Worm (Caenorhabditis elegans) whole organism, mixed stage, embryonic: Measurements from ENCODE around the gene clec-146.

Experiments used
- M03D4.4 ChIP-seq: sonication (generic microtip); optimal IDR thresholded peaks from 2 replicates; lab custom pipeline; 2017; ENCODE audit warnings: mild to moderate bottlenecking, missing genetic modification characterization, missing compliant biosample characterization
- bed-3 ChIP-seq: fragments of 200-800 bp; sonication (Bioruptor generic); optimal IDR thresholded peaks from 3 replicates; lab custom pipeline; 2018; ENCODE audit warnings: mild to moderate bottlenecking, missing genetic modification characterization, moderate library complexity, missing compliant biosample characterization
- blmp-1 ChIP-seq: fragments of 150-350 bp; optimal IDR thresholded peaks from 2 replicates; lab custom pipeline; 2014; ENCODE audit warnings: missing biosample characterization, missing genetic modification characterization
- ceh-43 ChIP-seq: fragments of 200-800 bp; sonication (Bioruptor generic); optimal IDR thresholded peaks from 2 replicates; lab custom pipeline; 2018; ENCODE audit warnings: mild to moderate bottlenecking, missing genetic modification characterization, moderate library complexity, missing compliant biosample characterization
- ceh-83 ChIP-seq: fragments of 200-800 bp; sonication (Bioruptor generic); optimal IDR thresholded peaks from 2 replicates; lab custom pipeline; 2018; ENCODE audit warnings: mild to moderate bottlenecking, missing genetic modification characterization, missing compliant biosample characterization
- ces-1 ChIP-seq: fragments of 150-350 bp; optimal IDR thresholded peaks from 2 replicates; lab custom pipeline; 2014; ENCODE audit warnings: missing biosample characterization, missing genetic modification reagents, missing genetic modification characterization
- cnd-1 ChIP-seq: fragments of 200-800 bp; sonication (Bioruptor generic); optimal IDR thresholded peaks from 2 replicates; lab custom pipeline; 2018; ENCODE audit warnings: mild to moderate bottlenecking, missing genetic modification characterization, missing compliant biosample characterization
- elt-1 ChIP-seq: sonication (generic microtip); optimal IDR thresholded peaks from 2 replicates; lab custom pipeline; 2017; ENCODE audit warnings: missing genetic modification characterization, mild to moderate bottlenecking, missing compliant biosample characterization, antibody characterized with exemption, moderate library complexity, borderline replicate concordance; ENCODE audit not compliant: insufficient read depth
- flh-1 ChIP-seq: fragments of 200-800 bp; sonication (Bioruptor generic); optimal IDR thresholded peaks from 2 replicates; lab custom pipeline; 2018; ENCODE audit warnings: mild to moderate bottlenecking, missing genetic modification characterization, moderate library complexity, missing compliant biosample characterization
- ham-2 ChIP-seq: fragments of 200-800 bp; sonication (Bioruptor generic); optimal IDR thresholded peaks from 2 replicates; lab custom pipeline; 2018; ENCODE audit warnings: mild to moderate bottlenecking, missing genetic modification characterization, missing compliant biosample characterization
- hlh-1 ChIP-seq: fragments of 150-350 bp; optimal IDR thresholded peaks from 2 replicates; lab custom pipeline; 2014; ENCODE audit warnings: missing biosample characterization, missing genetic modification reagents, missing genetic modification characterization
- lin-13 ChIP-seq: fragments of 150-350 bp; optimal IDR thresholded peaks from 2 replicates; lab custom pipeline; 2014; ENCODE audit warnings: missing biosample characterization, missing genetic modification characterization
- lin-32 ChIP-seq: fragments of 200-800 bp; sonication (Bioruptor generic); optimal IDR thresholded peaks from 2 replicates; lab custom pipeline; 2018; ENCODE audit warnings: mild to moderate bottlenecking, missing genetic modification characterization, missing compliant biosample characterization
- lsy-2 ChIP-seq: fragments of 150-350 bp; optimal IDR thresholded peaks from 2 replicates; lab custom pipeline; 2014; ENCODE audit warnings: missing biosample characterization, missing genetic modification characterization
- mab-5 ChIP-seq: fragments of 150-350 bp; optimal IDR thresholded peaks from 2 replicates; lab custom pipeline; 2014; ENCODE audit warnings: missing biosample characterization, missing genetic modification characterization
- mep-1 ChIP-seq: fragments of 150-350 bp; optimal IDR thresholded peaks from 2 replicates; lab custom pipeline; 2017; ENCODE audit warnings: missing biosample characterization, missing genetic modification reagents, missing genetic modification characterization, inconsistent platforms
- mls-2 ChIP-seq: sonication (generic microtip); optimal IDR thresholded peaks from 2 replicates; lab custom pipeline; 2016; ENCODE audit warnings: mild to moderate bottlenecking, missing genetic modification characterization, moderate library complexity, missing compliant biosample characterization
- nhr-12 ChIP-seq: fragments of 150-350 bp; optimal IDR thresholded peaks from 2 replicates; lab custom pipeline; 2014; ENCODE audit warnings: missing biosample characterization, missing genetic modification characterization
- nhr-2 ChIP-seq: fragments of 150-350 bp; optimal IDR thresholded peaks from 2 replicates; lab custom pipeline; 2014; ENCODE audit warnings: missing biosample characterization, missing genetic modification characterization
- nhr-237 ChIP-seq: fragments of 150-350 bp; optimal IDR thresholded peaks from 2 replicates; lab custom pipeline; 2014; ENCODE audit warnings: missing biosample characterization, missing genetic modification characterization
- nhr-28 ChIP-seq: fragments of 150-350 bp; optimal IDR thresholded peaks from 2 replicates; lab custom pipeline; 2014; ENCODE audit warnings: missing biosample characterization, missing genetic modification characterization
- nhr-76 ChIP-seq: sonication (generic microtip); optimal IDR thresholded peaks from 2 replicates; lab custom pipeline; 2017; ENCODE audit warnings: missing biosample characterization, missing genetic modification characterization
- pha-4 ChIP-seq: fragments of 150-350 bp; optimal IDR thresholded peaks from 2 replicates; lab custom pipeline; 2018; ENCODE audit warnings: missing biosample characterization, missing genetic modification reagents, missing genetic modification characterization
- sem-2 ChIP-seq: fragments of 200-800 bp; sonication (Bioruptor generic); optimal IDR thresholded peaks from 2 replicates; lab custom pipeline; 2018; ENCODE audit warnings: mild to moderate bottlenecking, missing genetic modification characterization, missing compliant biosample characterization
- snpc-4 ChIP-seq: fragments of 150-350 bp; optimal IDR thresholded peaks from 2 replicates; lab custom pipeline; 2014; ENCODE audit warnings: missing biosample characterization, missing genetic modification characterization
- sptf-1 ChIP-seq: sonication (generic microtip); optimal IDR thresholded peaks from 2 replicates; lab custom pipeline; 2017; ENCODE audit warnings: mild to moderate bottlenecking, missing genetic modification characterization, moderate library complexity, missing compliant biosample characterization
- tbx-8 ChIP-seq: fragments of 200-800 bp; sonication (Bioruptor generic); optimal IDR thresholded peaks from 2 replicates; lab custom pipeline; 2018; ENCODE audit warnings: mild to moderate bottlenecking, missing genetic modification characterization, moderate library complexity, missing compliant biosample characterization
- unc-120 ChIP-seq: sonication (generic microtip); optimal IDR thresholded peaks from 2 replicates; lab custom pipeline; 2017; ENCODE audit warnings: missing genetic modification characterization, missing compliant biosample characterization; ENCODE audit not compliant: poor library complexity, severe bottlenecking
- unc-39 ChIP-seq: fragments of 150-350 bp; optimal IDR thresholded peaks from 2 replicates; lab custom pipeline; 2014; ENCODE audit warnings: missing biosample characterization, missing genetic modification characterization
- unc-62 ChIP-seq: fragments of 150-350 bp; optimal IDR thresholded peaks from 2 replicates; lab custom pipeline; 2014; ENCODE audit warnings: missing biosample characterization, missing genetic modification reagents, missing genetic modification characterization
- zip-8 ChIP-seq: fragments of 150-350 bp; optimal IDR thresholded peaks from 2 replicates; lab custom pipeline; 2014; ENCODE audit warnings: missing biosample characterization, missing genetic modification characterization
- ztf-11 ChIP-seq: fragments of 150-350 bp; optimal IDR thresholded peaks from 2 replicates; lab custom pipeline; 2014; ENCODE audit warnings: missing biosample characterization, missing genetic modification characterization

The clec-146 gene

DNA sequence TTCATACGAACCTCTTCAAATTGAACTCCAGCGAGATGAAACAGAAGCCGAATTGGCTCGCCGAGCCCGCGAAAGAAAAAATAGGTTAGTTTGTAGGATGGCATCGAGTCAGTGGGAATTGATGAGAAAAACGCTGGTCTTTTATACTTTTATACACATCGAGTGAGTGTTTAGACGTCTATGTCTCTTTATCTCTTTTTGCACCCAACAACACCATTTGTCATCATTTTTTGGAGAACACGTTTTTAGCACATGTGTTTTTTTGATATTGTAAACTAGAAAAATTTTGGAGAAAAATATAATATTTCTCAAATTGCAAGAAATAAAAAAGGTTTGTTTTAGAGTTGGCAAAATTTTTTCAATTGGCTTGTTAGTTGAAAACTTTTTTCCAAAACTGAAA is 30.8 kb upstream of the clec-146 start, which contains the start of gene gst-16:
TSS of gene gst-16 (minus strand) at position 111 of the 400 bp plus-strand sequence.
- TF ChIP-seq zip-8 (tag; lab: Kevin White, UChicago) (no peak), elt-1 (tag; lab: Kevin White, UChicago) (no peak)

DNA sequence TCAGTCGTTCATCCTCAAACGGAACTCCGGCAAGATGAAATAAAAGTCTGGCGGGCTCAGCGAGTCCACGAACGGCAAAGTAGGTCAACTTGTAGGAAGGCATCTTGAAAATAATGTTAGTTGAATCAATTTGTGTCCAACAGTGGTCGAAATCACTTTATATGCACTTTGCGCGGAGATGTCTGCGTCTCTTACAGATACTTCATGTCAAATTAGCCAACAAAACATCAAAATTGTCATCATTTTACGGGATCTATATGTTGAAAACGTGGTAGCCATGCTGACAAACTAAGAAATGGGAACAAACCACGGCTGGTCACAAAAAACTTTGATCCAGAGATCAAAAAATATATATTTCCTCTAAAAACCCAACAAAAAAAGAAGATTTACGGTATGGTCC is 24.2 kb upstream of the clec-146 start, which contains the start of gene gst-12:
TSS of gene gst-12 (minus strand) at position 254 of the 400 bp plus-strand sequence.
- TF ChIP-seq mls-2 (tag; lab: Kevin White, UChicago) (no peak), unc-62 (GFP tag; lab: Kevin White, UChicago) (peak; percentile 24)

DNA sequence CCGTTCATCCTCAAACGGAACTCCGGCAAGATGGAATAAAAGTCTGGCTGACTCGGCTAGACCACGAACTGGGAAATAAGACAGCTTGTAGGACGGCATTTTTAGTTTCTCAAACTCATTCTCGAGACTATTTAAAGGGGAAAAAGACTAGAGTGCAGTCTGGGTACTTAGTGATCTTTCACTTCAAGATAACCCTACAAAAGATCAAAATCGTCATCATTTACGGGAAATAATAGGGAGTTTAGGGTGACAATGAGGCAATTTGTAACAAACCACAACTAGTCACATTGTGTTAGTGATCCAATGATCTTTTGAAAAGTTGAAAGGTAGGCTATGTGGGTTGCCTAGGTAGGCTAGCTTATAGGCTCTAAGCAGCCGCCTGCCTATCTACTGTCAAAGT is 22.4 kb upstream of the clec-146 start, which contains the start of gene gst-14:
TSS of gene gst-14 (minus strand) at position 101 of the 400 bp plus-strand sequence.
- TF ChIP-seq ham-2 (GFP tag; lab: Kevin White, UChicago) (no peak), sem-2 (no peak), mab-5 (no peak), snpc-4 (tag; lab: Kevin White, UChicago) (no peak), ztf-11 (no peak), lin-13 (tag; lab: Kevin White, UChicago) (no peak), pha-4 (tag; lab: Kevin White, UChicago) (no peak), unc-120 (no peak), bed-3 (no peak), sptf-1 (no peak), ces-1 (GFP tag; lab: Kevin White, UChicago) (no peak), unc-62 (GFP tag; lab: Kevin White, UChicago) (no peak), hlh-1 (tag; lab: Kevin White, UChicago) (no peak), nhr-2 (tag; lab: Kevin White, UChicago) (no peak), elt-1 (tag; lab: Kevin White, UChicago) (no peak), tbx-8 (GFP tag; lab: Kevin White, UChicago) (no peak), unc-39 (tag; lab: Kevin White, UChicago) (no peak), mls-2 (tag; lab: Kevin White, UChicago) (no peak), nhr-76 (tag; lab: Kevin White, UChicago) (no peak)

DNA sequence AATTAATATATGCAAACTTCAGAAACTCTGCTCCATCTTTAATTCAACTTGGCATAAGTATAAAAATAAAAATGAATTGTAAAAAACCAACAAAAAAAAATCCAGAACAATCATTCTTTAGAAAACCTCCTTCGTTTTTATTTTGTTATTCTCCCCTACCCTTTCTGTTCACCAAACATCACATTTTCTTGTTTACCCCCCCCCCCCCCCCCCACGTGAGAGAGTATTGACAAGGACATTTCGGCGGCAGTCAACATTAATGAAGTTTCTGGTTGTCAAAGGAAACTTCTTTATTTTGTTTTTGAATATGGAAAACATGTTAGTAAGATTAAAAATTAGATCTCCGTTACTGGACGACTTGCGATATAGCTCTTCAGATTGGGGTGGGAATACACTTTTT is 20.9 kb upstream of the clec-146 start:
- TF ChIP-seq unc-120, result no peak
- no peak for TF ChIP-seq hlh-1 (tag; lab: Kevin White, UChicago)
- TF ChIP-seq nhr-28 (tag; lab: Kevin White, UChicago), result no peak
- TF ChIP-seq nhr-76 (tag; lab: Kevin White, UChicago), result no peak
- TF ChIP-seq ces-1 (GFP tag; lab: Kevin White, UChicago), result no peak
- no peak for TF ChIP-seq elt-1 (tag; lab: Kevin White, UChicago)
- no peak for TF ChIP-seq lin-32 (GFP tag; lab: Kevin White, UChicago)
- no peak for TF ChIP-seq nhr-237 (tag; lab: Kevin White, UChicago)
- no peak for TF ChIP-seq ceh-83 (GFP tag; lab: Kevin White, UChicago)
- no peak for TF ChIP-seq mep-1 (tag; lab: Kevin White, UChicago)
- no peak for TF ChIP-seq nhr-12 (tag; lab: Kevin White, UChicago)
- no peak for TF ChIP-seq lsy-2 (tag; lab: Kevin White, UChicago)
- no peak for TF ChIP-seq unc-39 (tag; lab: Kevin White, UChicago)

DNA sequence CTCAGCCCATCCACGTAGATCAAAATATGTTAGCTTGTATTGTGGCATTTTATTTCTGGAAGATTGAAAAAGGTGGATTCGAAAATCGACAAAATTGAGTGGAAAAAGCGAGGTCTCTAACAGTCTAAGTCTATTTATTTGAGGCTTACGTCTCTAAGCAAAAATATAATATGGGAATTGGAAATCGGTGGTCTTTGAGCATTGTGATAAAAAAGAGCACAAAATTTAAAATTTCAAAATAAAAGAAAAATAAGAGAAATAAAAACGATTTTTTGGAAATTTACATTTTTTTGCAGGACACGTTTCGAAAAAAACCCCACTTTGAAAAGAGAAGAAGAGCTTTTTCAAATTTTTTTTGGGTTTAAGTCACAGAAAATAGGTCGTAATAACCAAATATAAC is 19.5 kb upstream of the clec-146 start, which contains the start of gene gst-15:
TSS of gene gst-15 (minus strand) at position 101 of the 400 bp plus-strand sequence.
- TF ChIP-seq blmp-1 (tag; lab: Kevin White, UChicago) (no peak), mep-1 (tag; lab: Kevin White, UChicago) (no peak), pha-4 (tag; lab: Kevin White, UChicago) (no peak), ceh-43 (GFP tag; lab: Kevin White, UChicago) (no peak), nhr-2 (tag; lab: Kevin White, UChicago) (no peak), lsy-2 (tag; lab: Kevin White, UChicago) (no peak), unc-62 (GFP tag; lab: Kevin White, UChicago) (no peak), flh-1 (GFP tag; lab: Kevin White, UChicago) (no peak), lin-32 (GFP tag; lab: Kevin White, UChicago) (no peak), ces-1 (GFP tag; lab: Kevin White, UChicago) (no peak), ham-2 (GFP tag; lab: Kevin White, UChicago) (no peak), nhr-237 (tag; lab: Kevin White, UChicago) (no peak), cnd-1 (tag; lab: Kevin White, UChicago) (no peak), M03D4.4 (tag; lab: Kevin White, UChicago) (no peak)
